Fruit fly (Drosophila melanogaster) S2 (cell line): Measurements from ENCODE around the gene trh.

Source experiments
- CG8478 ChIP-seq: fragments of >200 bp; optimal IDR thresholded peaks from 2 replicates; lab custom pipeline; 2018
- CTCF ChIP-seq, 2 experiments: fragments of >200 bp; optimal IDR thresholded peaks; 2 replicates each; lab custom pipeline; 2018

DNA sequence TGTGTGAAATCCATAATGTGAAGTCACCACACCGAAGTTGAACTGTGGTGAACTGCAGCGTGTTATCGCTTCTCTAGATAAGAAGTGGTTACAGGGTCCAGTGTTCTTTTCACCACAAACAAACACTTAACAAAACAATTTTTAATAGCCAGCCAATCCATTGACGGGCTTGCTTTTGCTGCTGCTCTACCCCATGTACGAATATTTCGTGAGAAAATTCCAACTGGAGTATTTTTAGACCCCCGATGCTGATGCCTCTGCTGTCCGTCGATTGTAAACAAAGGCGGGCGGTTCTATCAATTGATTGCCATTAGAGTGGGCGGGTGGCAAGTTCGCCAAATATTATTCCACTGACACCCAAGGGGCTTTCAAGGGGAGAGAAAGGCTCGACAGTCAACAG lies 53.4 kb downstream of the trh start:
- TF ChIP-seq CTCF (optimal IDR thresholded peaks at IDR 0.05; lab: Kevin White, UChicago), result no peak
- no peak for TF ChIP-seq CG8478 (lab: Kevin White, UChicago)
